Fruit fly (Drosophila melanogaster): ENCODE data around the gene RunxA.

The RunxA gene

DNA sequence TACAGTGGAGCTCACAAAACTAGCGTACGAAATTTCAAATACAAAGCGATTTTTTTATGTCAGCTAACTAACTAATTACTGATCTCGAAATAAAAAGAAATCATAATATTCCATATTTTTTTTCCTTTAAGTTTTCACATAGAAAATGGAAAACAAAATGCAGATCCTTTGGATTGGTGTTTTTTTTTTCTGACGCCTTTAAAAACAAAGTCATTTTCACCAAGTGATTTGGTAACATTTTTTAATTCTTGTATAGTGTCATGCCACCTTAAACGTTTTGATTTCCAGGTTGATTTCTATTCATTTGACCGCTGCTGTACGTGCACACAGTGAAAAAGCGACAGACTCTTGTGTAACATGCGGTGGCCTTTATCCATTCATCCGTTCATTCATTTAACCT, 7.6 kb upstream of the RunxA start (continued):
- TF ChIP-seq sima (GFP tag; optimal IDR thresholded peaks at IDR 0.05), result no peak
- peak; percentile 19 for TF ChIP-seq org-1 (GFP tag; optimal IDR thresholded peaks at IDR 0.05)
- no peak for TF ChIP-seq CG10462 (GFP tag; optimal IDR thresholded peaks at IDR 0.05)
- TF ChIP-seq D19A (tag; optimal IDR thresholded peaks at IDR 0.05), result no peak
- peak; percentile 11 for TF ChIP-seq CG12942 (GFP tag; optimal IDR thresholded peaks at IDR 0.05)
- TF ChIP-seq CG4617 (GFP tag; optimal IDR thresholded peaks at IDR 0.05; ENCODE audit: borderline replicate concordance), result no peak
- no peak for TF ChIP-seq exex (tag; optimal IDR thresholded peaks at IDR 0.05)
- TF ChIP-seq stc (GFP tag; IDR thresholded peaks at IDR 0.05), result no peak
- TF ChIP-seq gsb-n (tag; optimal IDR thresholded peaks at IDR 0.05), result no peak
- TF ChIP-seq tup (GFP tag; optimal IDR thresholded peaks at IDR 0.05), result no peak
- no peak for TF ChIP-seq insv (GFP tag; optimal IDR thresholded peaks at IDR 0.05)
- TF ChIP-seq sna (GFP tag; IDR thresholded peaks at IDR 0.05; ENCODE audit: partially characterized antibody), result no peak
- peak; percentile 4 for TF ChIP-seq CG8089 (GFP tag; optimal IDR thresholded peaks at IDR 0.05)
- TF ChIP-seq Dad (GFP tag; optimal IDR thresholded peaks at IDR 0.05), result no peak
- TF ChIP-seq CG13894 (tag; optimal IDR thresholded peaks at IDR 0.05), result no peak
- TF ChIP-seq caup (GFP tag; optimal IDR thresholded peaks at IDR 0.05; ENCODE audit: severe bottlenecking), result peak; percentile 26
- peak; percentile 21 for TF ChIP-seq CG11723 (GFP tag; optimal IDR thresholded peaks at IDR 0.05)
- TF ChIP-seq Lhr (GFP tag; optimal IDR thresholded peaks at IDR 0.05), result no peak
- TF ChIP-seq ase (GFP tag; IDR thresholded peaks at IDR 0.05), result no peak
- TF ChIP-seq CG10959 (GFP tag; IDR thresholded peaks at IDR 0.05), result no peak
- TF ChIP-seq Xbp1 (GFP tag; optimal IDR thresholded peaks at IDR 0.05), result peak; percentile 41
- no peak for TF ChIP-seq CG9932 (GFP tag; IDR thresholded peaks at IDR 0.05)
- TF ChIP-seq Ptx1 (GFP tag; IDR thresholded peaks at IDR 0.05), result peak; percentile 35
- no peak for TF ChIP-seq CG10321 (GFP tag; IDR thresholded peaks at IDR 0.05)
- no peak for TF ChIP-seq CG42726 (GFP tag; IDR thresholded peaks at IDR 0.05; ENCODE audit: partially characterized antibody)
- TF ChIP-seq dm (GFP tag; optimal IDR thresholded peaks at IDR 0.05), result no peak
- peak; percentile 38 for TF ChIP-seq pum (GFP tag; optimal IDR thresholded peaks at IDR 0.05)
- TF ChIP-seq disco-r (GFP tag; optimal IDR thresholded peaks at IDR 0.05), result no peak
- no peak for TF ChIP-seq ab (GFP tag; optimal IDR thresholded peaks at IDR 0.05)
- TF ChIP-seq sqz (GFP tag; optimal IDR thresholded peaks at IDR 0.05), result peak; percentile 4
- TF ChIP-seq GATAe (GFP tag; conservative IDR thresholded peaks at IDR 0.05), result no peak
- TF ChIP-seq CTCF (GFP tag; optimal IDR thresholded peaks at IDR 0.05), result no peak
- no peak for TF ChIP-seq MTF-1 (GFP tag; optimal IDR thresholded peaks at IDR 0.05; ENCODE audit: borderline replicate concordance)
- TF ChIP-seq CG10366 (GFP tag; IDR thresholded peaks at IDR 0.05), result no peak
- no peak for TF ChIP-seq CG15514 (GFP tag; optimal IDR thresholded peaks at IDR 0.05)
- TF ChIP-seq CHES-1-like (GFP tag; optimal IDR thresholded peaks at IDR 0.05), result no peak
- peak; percentile 49 for TF ChIP-seq CG17385 (GFP tag; optimal IDR thresholded peaks at IDR 0.05)
- TF ChIP-seq CG3847 (GFP tag; IDR thresholded peaks at IDR 0.05), result peak; percentile 39; the same call in 1 of the 2 replicates
- TF ChIP-seq CG4328 (GFP tag; optimal IDR thresholded peaks at IDR 0.05), result peak; percentile 5
- no peak for TF ChIP-seq tll (GFP tag; optimal IDR thresholded peaks at IDR 0.05)
- TF ChIP-seq CG5245 (GFP tag; optimal IDR thresholded peaks at IDR 0.05), result peak; percentile 41
- no peak for TF ChIP-seq gcm2 (GFP tag; optimal IDR thresholded peaks at IDR 0.05)
- TF ChIP-seq Elba2 (GFP tag; optimal IDR thresholded peaks at IDR 0.05), result no peak
- TF ChIP-seq CG11695 (GFP tag; IDR thresholded peaks at IDR 0.05), result peak; percentile 34; the same call in 1 of the 3 replicates
- TF ChIP-seq Drgx (GFP tag; IDR thresholded peaks at IDR 0.05), result no peak
- TF ChIP-seq Trl (optimal IDR thresholded peaks at IDR 0.05), result no peak
- peak; percentile 28 for TF ChIP-seq Trl (GFP tag; optimal IDR thresholded peaks at IDR 0.05)
- TF ChIP-seq CG8478 (optimal IDR thresholded peaks at IDR 0.05), result no peak
- no peak for TF ChIP-seq CG12236 (GFP tag; optimal IDR thresholded peaks at IDR 0.05)
- peak; percentile 6 for TF ChIP-seq tap (tag; optimal IDR thresholded peaks at IDR 0.05)
- peak; percentile 27 for TF ChIP-seq Side (GFP tag; optimal IDR thresholded peaks at IDR 0.05)
- no peak for TF ChIP-seq CG17829 (tag; optimal IDR thresholded peaks at IDR 0.05)
- TF ChIP-seq vvl (GFP tag; IDR thresholded peaks at IDR 0.05), result no peak

Measured in whole organism, embryonic.